Worm (Caenorhabditis elegans): ENCODE results near the gene twk-22.

The twk-22 gene

ce11 chrX:16275255-16275813 is 30.9 kb upstream of the twk-22 start, which contains the start of gene sdc-1 (continued):
- TF ChIP-seq lsy-2 (tag; optimal IDR thresholded peaks at IDR 0.05) (peak in 1 of 2 experiments; percentile 48), nhr-6 (tag; optimal IDR thresholded peaks at IDR 0.05) (no peak)

ce11 chrX:16283103-16283502 is 23.2 kb upstream of the twk-22 start, which contains the start of gene F52E10.2:
Gene F52E10.2, minus strand, starts transcription at chrX:16283203.
- TF ChIP-seq nhr-10 (tag; optimal IDR thresholded peaks at IDR 0.05) (no peak), nhr-11 (tag; optimal IDR thresholded peaks at IDR 0.05) (no peak), unc-39 (tag; optimal IDR thresholded peaks at IDR 0.05) (no peak)

ce11 chrX:16285151-16285550 is 21.1 kb upstream of the twk-22 start:
- no peak for TF ChIP-seq fos-1 (tag; optimal IDR thresholded peaks at IDR 0.05)
- TF ChIP-seq sem-4 (tag; optimal IDR thresholded peaks at IDR 0.05): no peak
- peak; percentile 0 for TF ChIP-seq sma-3 (GFP tag; optimal IDR thresholded peaks at IDR 0.05)
- TF ChIP-seq lsy-2 (tag; optimal IDR thresholded peaks at IDR 0.05): no peak
- TF ChIP-seq zag-1 (tag; optimal IDR thresholded peaks at IDR 0.05): no peak

- TF ChIP-seq sem-4 (tag; optimal IDR thresholded peaks at IDR 0.05): no peak
- peak; percentile 75 for TF ChIP-seq snpc-4 (tag; optimal IDR thresholded peaks at IDR 0.05)
Measured at ce11 chrX:16289635-16290034, 16.6 kb upstream of the twk-22 start.

ce11 chrX:16290536-16290935 is 15.7 kb upstream of the twk-22 start:
- TF ChIP-seq sem-4 (tag; optimal IDR thresholded peaks at IDR 0.05): no peak
- TF ChIP-seq nhr-11 (tag; optimal IDR thresholded peaks at IDR 0.05): no peak
- no peak for TF ChIP-seq lin-13 (GFP tag; optimal IDR thresholded peaks at IDR 0.05)
- no peak for TF ChIP-seq nhr-23 (tag; optimal IDR thresholded peaks at IDR 0.05)
- no peak for TF ChIP-seq nhr-6 (tag; optimal IDR thresholded peaks at IDR 0.05)
- no peak for TF ChIP-seq ztf-1 (GFP tag; conservative IDR thresholded peaks at IDR 0.05)
- no peak for TF ChIP-seq R02D3.7 (tag; optimal IDR thresholded peaks at IDR 0.05)
- no peak for TF ChIP-seq alr-1 (tag; optimal IDR thresholded peaks at IDR 0.05)
- TF ChIP-seq blmp-1 (tag; optimal IDR thresholded peaks at IDR 0.05; ENCODE audit: insufficient read depth): no peak
- TF ChIP-seq crh-2 (tag; optimal IDR thresholded peaks at IDR 0.05): peak; percentile 25
- no peak for TF ChIP-seq C34F6.9 (tag; optimal IDR thresholded peaks at IDR 0.05)
- no peak for TF ChIP-seq dmd-4 (tag; optimal IDR thresholded peaks at IDR 0.05)
- TF ChIP-seq ztf-4 (tag; optimal IDR thresholded peaks at IDR 0.05): no peak
- TF ChIP-seq sma-3 (GFP tag; optimal IDR thresholded peaks at IDR 0.05): peak; percentile 11
- no peak for TF ChIP-seq nhr-237 (tag; optimal IDR thresholded peaks at IDR 0.05)
- peak; percentile 70 for TF ChIP-seq sma-9 (GFP tag; optimal IDR thresholded peaks at IDR 0.05)
- TF ChIP-seq sma-9 (tag; optimal IDR thresholded peaks at IDR 0.05): no peak
- no peak for TF ChIP-seq mab-5 (tag; optimal IDR thresholded peaks at IDR 0.05)
- no peak for TF ChIP-seq unc-39 (tag; optimal IDR thresholded peaks at IDR 0.05)
- TF ChIP-seq nhr-10 (tag; optimal IDR thresholded peaks at IDR 0.05): no peak
- peak; percentile 72 for TF ChIP-seq nhr-25 (tag; optimal IDR thresholded peaks at IDR 0.05)
- TF ChIP-seq elt-3 (tag; optimal IDR thresholded peaks at IDR 0.05): no peak

ce11 chrX:16292933-16293332 is 13.3 kb upstream of the twk-22 start, which contains the start of gene F52E10.4:
Gene F52E10.4, minus strand, starts transcription at chrX:16293033.
- no peak for TF ChIP-seq alr-1 (tag; optimal IDR thresholded peaks at IDR 0.05)
- no peak for TF ChIP-seq lin-13 (GFP tag; optimal IDR thresholded peaks at IDR 0.05)
- TF ChIP-seq unc-39 (tag; optimal IDR thresholded peaks at IDR 0.05): no peak
- TF ChIP-seq sem-4 (tag; optimal IDR thresholded peaks at IDR 0.05): no peak
- no peak for TF ChIP-seq ztf-4 (tag; optimal IDR thresholded peaks at IDR 0.05)
- TF ChIP-seq nhr-12 (tag; optimal IDR thresholded peaks at IDR 0.05): no peak
- no peak for TF ChIP-seq aly-2 (tag; optimal IDR thresholded peaks at IDR 0.05)
- no peak for TF ChIP-seq nhr-21 (tag; optimal IDR thresholded peaks at IDR 0.05)

- TF ChIP-seq nhr-129 (tag; optimal IDR thresholded peaks at IDR 0.05): peak; percentile 6
- no peak for TF ChIP-seq F13H6.1 (tag; optimal IDR thresholded peaks at IDR 0.05)
- no peak for TF ChIP-seq alr-1 (tag; optimal IDR thresholded peaks at IDR 0.05)
- TF ChIP-seq nhr-12 (tag; optimal IDR thresholded peaks at IDR 0.05): no peak
Measured at ce11 chrX:16297123-16297522, 9.1 kb upstream of the twk-22 start.

Data from whole organism, L2 larva.